2 worm cellular contexts compared by ENCODE assay signal in the genomic region with DNA sequence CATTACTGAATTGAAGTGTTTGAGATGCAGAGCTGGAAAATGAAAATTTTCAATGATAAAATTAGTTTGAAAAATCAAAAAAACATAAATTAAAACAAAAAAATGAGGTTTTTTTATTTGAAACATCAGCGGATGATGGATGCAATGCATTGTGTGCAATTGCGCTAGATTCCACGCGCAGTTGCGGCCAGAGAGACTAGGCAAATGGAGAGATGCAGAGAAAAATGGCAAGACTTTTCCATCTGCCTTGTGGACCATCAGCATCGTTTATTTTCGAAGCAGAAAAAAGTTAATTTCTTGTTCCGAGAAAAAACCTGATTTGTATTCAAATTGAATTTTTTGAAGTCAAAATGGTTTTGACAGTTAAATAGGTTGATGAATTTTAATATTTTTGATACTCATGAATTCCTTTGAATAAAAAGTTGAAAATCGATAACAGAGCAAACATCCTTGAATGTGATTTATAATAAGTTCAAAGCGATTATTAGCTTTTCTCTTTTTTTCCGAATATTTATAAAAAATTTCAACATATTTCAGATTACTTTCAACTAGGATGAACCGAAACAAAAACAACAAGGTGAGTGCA.
TF ChIP-seq lines count a peak whose summit lies in the region.

Gene C31E10.5 (minus strand): TSS at position 32 of the 586 bp plus-strand sequence.
Gene C31E10.6 (plus strand): TSS at position 536 of the 586 bp plus-strand sequence.

TF ChIP-seq in whole organism, L2 larva, 48 proteins besides CTCF, POLR2A, EP300 and RAD21 (continued from another document):
- TF ChIP-seq F13H6.1 (tag; optimal IDR thresholded peaks at IDR 0.05; lab: Kevin White, UChicago) = peak; percentile 60
- TF ChIP-seq ama-1 (optimal IDR thresholded peaks at IDR 0.05; lab: Kevin White, UChicago) = no peak
- no peak for TF ChIP-seq Y55F3AM.14 (GFP tag; optimal IDR thresholded peaks at IDR 0.05; lab: Kevin White, UChicago)
- TF ChIP-seq unc-55 (GFP tag; optimal IDR thresholded peaks at IDR 0.05; lab: Kevin White, UChicago) = peak; percentile 71
- TF ChIP-seq gmeb-1 (tag; optimal IDR thresholded peaks at IDR 0.05; lab: Kevin White, UChicago) = peak; percentile 46
- peak; percentile 14 for TF ChIP-seq nhr-21 (tag; optimal IDR thresholded peaks at IDR 0.05; lab: Kevin White, UChicago)
- TF ChIP-seq egl-27 (tag; optimal IDR thresholded peaks at IDR 0.05; lab: Kevin White, UChicago) = no peak
- TF ChIP-seq nhr-11 (tag; optimal IDR thresholded peaks at IDR 0.05; lab: Kevin White, UChicago) = no peak
- no peak for TF ChIP-seq lin-39 (tag; optimal IDR thresholded peaks at IDR 0.05; lab: Kevin White, UChicago)
- TF ChIP-seq C34F6.9 (tag; optimal IDR thresholded peaks at IDR 0.05; lab: Kevin White, UChicago) = peak; percentile 66
- TF ChIP-seq nhr-129 (tag; optimal IDR thresholded peaks at IDR 0.05; lab: Kevin White, UChicago) = peak; percentile 61
- TF ChIP-seq sma-3 (GFP tag; optimal IDR thresholded peaks at IDR 0.05; lab: Kevin White, UChicago) = peak; percentile 19
- TF ChIP-seq sem-4 (tag; optimal IDR thresholded peaks at IDR 0.05; lab: Kevin White, UChicago) = peak; percentile 26
- no peak for TF ChIP-seq peb-1 (tag; optimal IDR thresholded peaks at IDR 0.05; lab: Kevin White, UChicago)
- TF ChIP-seq snpc-4 (tag; optimal IDR thresholded peaks at IDR 0.05; lab: Kevin White, UChicago) = no peak
- no peak for TF ChIP-seq nhr-12 (tag; optimal IDR thresholded peaks at IDR 0.05; lab: Kevin White, UChicago)
- no peak for TF ChIP-seq nhr-23 (tag; optimal IDR thresholded peaks at IDR 0.05; lab: Kevin White, UChicago)
- no peak for TF ChIP-seq ztf-11 (tag; optimal IDR thresholded peaks at IDR 0.05; lab: Kevin White, UChicago)
- no peak for TF ChIP-seq R02D3.7 (tag; optimal IDR thresholded peaks at IDR 0.05; lab: Kevin White, UChicago)
- TF ChIP-seq skn-1 (tag; optimal IDR thresholded peaks at IDR 0.05; lab: Kevin White, UChicago) = no peak
- no peak for TF ChIP-seq elt-1 (tag; optimal IDR thresholded peaks at IDR 0.05; lab: Kevin White, UChicago)
- no peak for TF ChIP-seq ztf-1 (GFP tag; conservative IDR thresholded peaks at IDR 0.05; lab: Robert Waterston, UW)
- no peak for TF ChIP-seq ceh-16 (tag; optimal IDR thresholded peaks at IDR 0.05; lab: Kevin White, UChicago)
- no peak for TF ChIP-seq nhr-6 (tag; optimal IDR thresholded peaks at IDR 0.05; lab: Kevin White, UChicago)
- TF ChIP-seq elt-3 (tag; optimal IDR thresholded peaks at IDR 0.05; lab: Kevin White, UChicago) = no peak
- no peak for TF ChIP-seq ceh-82 (tag; optimal IDR thresholded peaks at IDR 0.05; lab: Kevin White, UChicago)
- no peak for TF ChIP-seq lin-11 (tag; optimal IDR thresholded peaks at IDR 0.05; lab: Kevin White, UChicago)

TF ChIP-seq in whole organism, L4 larva, 104 proteins besides CTCF, POLR2A, EP300 and RAD21 (continued from another document):
- no peak for TF ChIP-seq nhr-10 (tag; optimal IDR thresholded peaks at IDR 0.05; lab: Kevin White, UChicago)
- TF ChIP-seq cey-2 (tag; optimal IDR thresholded peaks at IDR 0.05; lab: Kevin White, UChicago; ENCODE audit: borderline replicate concordance, insufficient read depth) = no peak
- TF ChIP-seq R02D3.7 (tag; optimal IDR thresholded peaks at IDR 0.05; lab: Kevin White, UChicago) = no peak
- no peak for TF ChIP-seq lin-13 (GFP tag; optimal IDR thresholded peaks at IDR 0.05; lab: Kevin White, UChicago)
- TF ChIP-seq daf-8 (GFP tag; IDR thresholded peaks at IDR 0.05; lab: Robert Waterston, UW) = no peak
- TF ChIP-seq unc-62 (GFP tag; optimal IDR thresholded peaks at IDR 0.05 in 1 of 2; lab: Kevin White, UChicago) = no peak
- TF ChIP-seq unc-62 (tag; optimal IDR thresholded peaks at IDR 0.05; lab: Kevin White, UChicago) = no peak
- TF ChIP-seq pqm-1 (tag; optimal IDR thresholded peaks at IDR 0.05; lab: Kevin White, UChicago) = no peak
- no peak for TF ChIP-seq saeg-2 (GFP tag; IDR thresholded peaks at IDR 0.05; lab: Robert Waterston, UW)
- TF ChIP-seq fkh-10 (GFP tag; optimal IDR thresholded peaks at IDR 0.05; lab: Kevin White, UChicago) = no peak
- TF ChIP-seq ctbp-1 (GFP tag; IDR thresholded peaks at IDR 0.05; lab: Robert Waterston, UW) = no peak
- peak; percentile 5 for TF ChIP-seq nhr-28 (tag; optimal IDR thresholded peaks at IDR 0.05; lab: Kevin White, UChicago)
- TF ChIP-seq gei-8 (GFP tag; optimal IDR thresholded peaks at IDR 0.05; lab: Kevin White, UChicago) = no peak
- TF ChIP-seq mdt-29 (GFP tag; IDR thresholded peaks at IDR 0.05; lab: Robert Waterston, UW) = no peak
- no peak for TF ChIP-seq unc-39 (tag; optimal IDR thresholded peaks at IDR 0.05; lab: Kevin White, UChicago)
- TF ChIP-seq lir-3 (tag; optimal IDR thresholded peaks at IDR 0.05; lab: Kevin White, UChicago) = no peak
- TF ChIP-seq Y105C5A.15 (GFP tag; IDR thresholded peaks at IDR 0.05; lab: Robert Waterston, UW) = no peak
- TF ChIP-seq nhr-25 (tag; optimal IDR thresholded peaks at IDR 0.05; lab: Kevin White, UChicago; ENCODE audit: borderline replicate concordance, insufficient read depth) = no peak
- TF ChIP-seq T20F7.1 (GFP tag; optimal IDR thresholded peaks at IDR 0.05; lab: Kevin White, UChicago) = no peak
- TF ChIP-seq dve-1 (tag; optimal IDR thresholded peaks at IDR 0.05; lab: Kevin White, UChicago; ENCODE audit: insufficient read depth) = peak; percentile 39
- no peak for TF ChIP-seq lsy-2 (tag; optimal IDR thresholded peaks at IDR 0.05; lab: Kevin White, UChicago)
- peak in 1 of 2 experiments; percentile 10 for TF ChIP-seq mdl-1 (tag; optimal IDR thresholded peaks at IDR 0.05; lab: Kevin White, UChicago)
- TF ChIP-seq nhr-48 (tag; optimal IDR thresholded peaks at IDR 0.05; lab: Kevin White, UChicago) = no peak
- TF ChIP-seq F49E8.2 (tag; optimal IDR thresholded peaks at IDR 0.05; lab: Kevin White, UChicago; ENCODE audit: borderline replicate concordance) = no peak
- no peak for TF ChIP-seq lin-29 (GFP tag; IDR thresholded peaks at IDR 0.05; lab: Robert Waterston, UW)
- no peak for TF ChIP-seq snpc-1.2 (GFP tag; IDR thresholded peaks at IDR 0.05; lab: Robert Waterston, UW)
- no peak for TF ChIP-seq tag-97 (GFP tag; IDR thresholded peaks at IDR 0.05; lab: Robert Waterston, UW)
- no peak for TF ChIP-seq nhr-77 (tag; optimal IDR thresholded peaks at IDR 0.05; lab: Kevin White, UChicago)
- TF ChIP-seq pha-4 (GFP tag; IDR thresholded peaks at IDR 0.05; lab: Robert Waterston, UW) = no peak
- peak; percentile 16 for TF ChIP-seq pha-4 (tag; optimal IDR thresholded peaks at IDR 0.05; lab: Kevin White, UChicago)
- TF ChIP-seq set-16 (GFP tag; IDR thresholded peaks at IDR 0.05; lab: Robert Waterston, UW) = no peak
- no peak for TF ChIP-seq T26A8.4 (GFP tag; IDR thresholded peaks at IDR 0.05; lab: Robert Waterston, UW)
- TF ChIP-seq mep-1 (tag; optimal IDR thresholded peaks at IDR 0.05; lab: Kevin White, UChicago) = peak; percentile 64
- no peak for TF ChIP-seq skn-1 (tag; optimal IDR thresholded peaks at IDR 0.05; lab: Kevin White, UChicago)
- TF ChIP-seq zag-1 (tag; optimal IDR thresholded peaks at IDR 0.05; lab: Kevin White, UChicago) = no peak
- TF ChIP-seq hif-1 (tag; optimal IDR thresholded peaks at IDR 0.05; lab: Kevin White, UChicago) = no peak
- TF ChIP-seq mxl-2 (GFP tag; conservative IDR thresholded peaks at IDR 0.05; lab: Robert Waterston, UW) = no peak
- TF ChIP-seq hlh-30 (tag; optimal IDR thresholded peaks at IDR 0.05; lab: Kevin White, UChicago; ENCODE audit: insufficient read depth) = peak; percentile 52
- TF ChIP-seq dmd-6 (GFP tag; IDR thresholded peaks at IDR 0.05; lab: Robert Waterston, UW) = no peak
- TF ChIP-seq nhr-41 (GFP tag; IDR thresholded peaks at IDR 0.05; lab: Robert Waterston, UW) = no peak
- TF ChIP-seq ztf-11 (tag; optimal IDR thresholded peaks at IDR 0.05; lab: Kevin White, UChicago) = no peak
- TF ChIP-seq jun-1 (tag; optimal IDR thresholded peaks at IDR 0.05; lab: Kevin White, UChicago) = no peak
- TF ChIP-seq ceh-20 (GFP tag; IDR thresholded peaks at IDR 0.05; lab: Robert Waterston, UW) = no peak
- no peak for TF ChIP-seq lin-38 (GFP tag; IDR thresholded peaks at IDR 0.05; lab: Robert Waterston, UW)
- no peak for TF ChIP-seq ceh-62 (tag; optimal IDR thresholded peaks at IDR 0.05; lab: Kevin White, UChicago)
- TF ChIP-seq madf-5 (GFP tag; IDR thresholded peaks at IDR 0.05; lab: Robert Waterston, UW) = no peak
- no peak for TF ChIP-seq F44E2.7 (GFP tag; IDR thresholded peaks at IDR 0.05; lab: Robert Waterston, UW)
- TF ChIP-seq ceh-44 (GFP tag; IDR thresholded peaks at IDR 0.05; lab: Robert Waterston, UW) = no peak
- no peak for TF ChIP-seq Y5F2A.4 (GFP tag; optimal IDR thresholded peaks at IDR 0.05; lab: Kevin White, UChicago)
- TF ChIP-seq nhr-11 (tag; optimal IDR thresholded peaks at IDR 0.05; lab: Kevin White, UChicago) = no peak
- TF ChIP-seq egl-43 (GFP tag; IDR thresholded peaks at IDR 0.05; lab: Robert Waterston, UW) = no peak
- peak; percentile 13 for TF ChIP-seq rbr-2 (tag; optimal IDR thresholded peaks at IDR 0.05; lab: Kevin White, UChicago)
- peak; percentile 69 for TF ChIP-seq hmg-1.1 (GFP tag; IDR thresholded peaks at IDR 0.05; lab: Robert Waterston, UW)
- no peak for TF ChIP-seq unc-130 (GFP tag; optimal IDR thresholded peaks at IDR 0.05; lab: Kevin White, UChicago)
- TF ChIP-seq ces-1 (GFP tag; optimal IDR thresholded peaks at IDR 0.05; lab: Kevin White, UChicago) = no peak
- TF ChIP-seq dpl-1 (GFP tag; optimal IDR thresholded peaks at IDR 0.05; lab: Kevin White, UChicago) = peak; percentile 34
- TF ChIP-seq attf-4 (tag; optimal IDR thresholded peaks at IDR 0.05; lab: Kevin White, UChicago) = no peak
- no peak for TF ChIP-seq dmd-8 (GFP tag; IDR thresholded peaks at IDR 0.05; lab: Robert Waterston, UW)
- TF ChIP-seq Y48G9A.11 (GFP tag; IDR thresholded peaks at IDR 0.05; lab: Robert Waterston, UW) = no peak
- TF ChIP-seq F26F4.8 (GFP tag; conservative IDR thresholded peaks at IDR 0.05; lab: Robert Waterston, UW) = no peak
- no peak for TF ChIP-seq zip-11 (GFP tag; IDR thresholded peaks at IDR 0.05; lab: Robert Waterston, UW)
